Worm (Caenorhabditis elegans): ENCODE measurements around the gene F31A3.5.

F31A3.5 gene

DNA sequence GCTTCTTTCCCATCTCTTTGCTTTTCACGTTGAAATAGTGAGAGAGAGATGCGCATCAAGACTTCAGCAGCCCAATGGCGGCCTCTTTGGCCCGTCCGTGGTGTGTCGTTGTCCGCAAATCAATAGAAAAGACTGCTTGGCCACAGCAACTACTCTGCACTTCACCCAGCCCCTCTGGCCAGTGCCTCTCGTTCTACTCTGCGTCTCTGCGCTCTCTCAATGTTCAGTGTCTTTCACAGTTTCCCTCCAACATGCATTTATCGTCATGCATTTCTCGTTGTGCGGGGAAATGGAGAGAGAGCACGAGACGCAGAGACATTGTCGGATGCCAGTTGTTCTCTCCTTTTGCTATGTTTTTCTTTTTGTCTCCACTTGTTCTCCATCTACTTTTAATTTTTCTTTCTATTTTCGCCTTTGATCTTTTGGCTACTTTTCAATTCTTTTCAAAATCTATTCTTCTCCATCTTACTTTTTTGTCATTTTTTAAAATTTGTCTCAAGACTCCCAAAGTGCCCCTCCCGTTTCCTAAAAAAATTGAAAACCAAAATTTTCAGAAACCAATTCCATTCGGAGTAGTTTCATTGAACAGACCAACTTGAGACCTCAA lies 49.8 kb downstream of the F31A3.5 start, which contains the start of gene nhr-1 (continued):
- TF ChIP-seq bed-2 (GFP tag; IDR thresholded peaks at IDR 0.05): no peak
- TF ChIP-seq ama-1 (optimal IDR thresholded peaks at IDR 0.05): no peak
- no peak for TF ChIP-seq ama-1 (GFP tag; optimal IDR thresholded peaks at IDR 0.05)
- no peak for TF ChIP-seq fkh-3 (tag; optimal IDR thresholded peaks at IDR 0.05)
- TF ChIP-seq zfh-2 (GFP tag; conservative IDR thresholded peaks at IDR 0.05): peak; percentile 96
- peak; percentile 84 for TF ChIP-seq chd-7 (tag; optimal IDR thresholded peaks at IDR 0.05)
- TF ChIP-seq nhr-120 (GFP tag; IDR thresholded peaks at IDR 0.05): no peak
- no peak for TF ChIP-seq ceh-91 (GFP tag; IDR thresholded peaks at IDR 0.05)
- TF ChIP-seq rcor-1 (GFP tag; IDR thresholded peaks at IDR 0.05): peak; percentile 38; the same call in 1 of the 2 replicates
- TF ChIP-seq ztf-26 (tag; optimal IDR thresholded peaks at IDR 0.05): peak; percentile 58
- no peak for TF ChIP-seq Y67H2A.10 (GFP tag; conservative IDR thresholded peaks at IDR 0.05)
- peak; percentile 78 for TF ChIP-seq attf-5 (GFP tag; optimal IDR thresholded peaks at IDR 0.05)
- peak; percentile 73; the same call in 1 of the 2 replicates for TF ChIP-seq K11D2.4 (GFP tag; IDR thresholded peaks at IDR 0.05)
- no peak for TF ChIP-seq F10E7.11 (tag; optimal IDR thresholded peaks at IDR 0.05)
- peak; percentile 81 for TF ChIP-seq K12H6.12 (tag; optimal IDR thresholded peaks at IDR 0.05)
- TF ChIP-seq him-1 (tag; optimal IDR thresholded peaks at IDR 0.05): no peak
- no peak for TF ChIP-seq egl-44 (GFP tag; IDR thresholded peaks at IDR 0.05)
- no peak for TF ChIP-seq rpc-1 (optimal IDR thresholded peaks at IDR 0.05)
- no peak for TF ChIP-seq rpc-1 (tag; optimal IDR thresholded peaks at IDR 0.05)
- peak; percentile 42 for TF ChIP-seq madf-10 (tag; optimal IDR thresholded peaks at IDR 0.05)
- peak; percentile 41; the same call in 1 of the 2 replicates for TF ChIP-seq pbrm-1 (GFP tag; IDR thresholded peaks at IDR 0.05)
- TF ChIP-seq ztf-25 (GFP tag; IDR thresholded peaks at IDR 0.05): no peak
- peak; percentile 74 for TF ChIP-seq B0336.3 (GFP tag; IDR thresholded peaks at IDR 0.05)
- TF ChIP-seq madf-8 (GFP tag; conservative IDR thresholded peaks at IDR 0.05): no peak
- no peak for TF ChIP-seq ccch-3 (GFP tag; optimal IDR thresholded peaks at IDR 0.05)
- TF ChIP-seq T26A5.8 (tag; optimal IDR thresholded peaks at IDR 0.05): no peak
- peak; percentile 66 for TF ChIP-seq pha-4 (tag; optimal IDR thresholded peaks at IDR 0.05)
- TF ChIP-seq T07F8.4 (tag; optimal IDR thresholded peaks at IDR 0.05): no peak
- TF ChIP-seq ztf-28 (GFP tag; IDR thresholded peaks at IDR 0.05): no peak
- TF ChIP-seq hrde-1 (tag; optimal IDR thresholded peaks at IDR 0.05; ENCODE audit: borderline replicate concordance): no peak
- no peak for TF ChIP-seq efl-1 (GFP tag; optimal IDR thresholded peaks at IDR 0.05)
- no peak for TF ChIP-seq tlf-1 (GFP tag; optimal IDR thresholded peaks at IDR 0.05)
- no peak for TF ChIP-seq ets-4 (GFP tag; optimal IDR thresholded peaks at IDR 0.05)
- TF ChIP-seq madf-3 (GFP tag; IDR thresholded peaks at IDR 0.05): no peak
- TF ChIP-seq egl-18 (GFP tag; IDR thresholded peaks at IDR 0.05): no peak
- TF ChIP-seq mcd-1 (GFP tag; IDR thresholded peaks at IDR 0.05): no peak; the same call in 1 of the 2 replicates
- TF ChIP-seq F49E8.2 (tag; optimal IDR thresholded peaks at IDR 0.05; ENCODE audit: insufficient read depth): no peak
- no peak for TF ChIP-seq F57A8.1 (GFP tag; optimal IDR thresholded peaks at IDR 0.05)
- no peak for TF ChIP-seq xnd-1 (tag; optimal IDR thresholded peaks at IDR 0.05)
- no peak for TF ChIP-seq unc-62 (GFP tag; optimal IDR thresholded peaks at IDR 0.05)
- peak; percentile 20 for TF ChIP-seq snpc-3.4 (tag; optimal IDR thresholded peaks at IDR 0.05)
- peak; percentile 87 for TF ChIP-seq lin-40 (tag; optimal IDR thresholded peaks at IDR 0.05)
- no peak for TF ChIP-seq bed-1 (GFP tag; IDR thresholded peaks at IDR 0.05)
- no peak for TF ChIP-seq B0019.2 (GFP tag; conservative IDR thresholded peaks at IDR 0.05)
- TF ChIP-seq aptf-3 (GFP tag; IDR thresholded peaks at IDR 0.05): no peak
- no peak for TF ChIP-seq mel-28 (tag; optimal IDR thresholded peaks at IDR 0.05; ENCODE audit: borderline replicate concordance)
- peak; percentile 60; the same call in 1 of the 2 replicates for TF ChIP-seq nfyb-1 (GFP tag; IDR thresholded peaks at IDR 0.05)
- no peak for TF ChIP-seq attf-3 (GFP tag; conservative IDR thresholded peaks at IDR 0.05)
- no peak for TF ChIP-seq repo-1 (tag; optimal IDR thresholded peaks at IDR 0.05)

Data from whole organism, young adult.